Fruit fly (Drosophila melanogaster) whole organism, embryonic: ENCODE measurements around the gene mtsh.

ENCODE experiments used
- CG10147 ChIP-seq: fragments of 200-800 bp; sonication (Bioruptor generic); optimal IDR thresholded peaks from 2 replicates; lab custom pipeline; 2019; ENCODE audit warnings: missing biosample characterization, mild to moderate bottlenecking, missing genetic modification characterization, moderate library complexity
- CG10274 ChIP-seq: fragments of 200-800 bp; sonication (Bioruptor generic); optimal IDR thresholded peaks from 3 replicates; lab custom pipeline; 2017; ENCODE audit warnings: missing biosample characterization, mild to moderate bottlenecking, missing genetic modification characterization
- CG10654 ChIP-seq: fragments of 200-800 bp; sonication (Bioruptor generic); optimal IDR thresholded peaks from 2 replicates; lab custom pipeline; 2016; ENCODE audit warnings: missing biosample characterization, missing genetic modification characterization
- CG11085 ChIP-seq: fragments of 200-800 bp; sonication (Bioruptor generic); IDR thresholded peaks from 2 replicates; pipeline ENCODE4 v1.3.6; 2022; ENCODE audit warnings: missing biosample characterization, missing genetic modification characterization
- CG11560 ChIP-seq: fragments of 200-800 bp; sonication (Bioruptor generic); IDR thresholded peaks from 3 replicates; pipeline ENCODE4 v1.3.6; 2022; ENCODE audit warnings: missing biosample characterization, missing genetic modification characterization
- CG1233 ChIP-seq: fragments of 200-800 bp; sonication (Bioruptor generic); optimal IDR thresholded peaks from 4 replicates; lab custom pipeline; 2018; ENCODE audit warnings: missing biosample characterization, mild to moderate bottlenecking, missing genetic modification characterization
- CG13624 ChIP-seq: fragments of 200-800 bp; sonication (Bioruptor generic); optimal IDR thresholded peaks from 2 replicates; lab custom pipeline; 2016; ENCODE audit warnings: missing biosample characterization, missing genetic modification characterization
- CG13894 ChIP-seq: fragments of 200-800 bp; sonication (Bioruptor generic); optimal IDR thresholded peaks from 3 replicates; lab custom pipeline; 2018; ENCODE audit warnings: missing biosample characterization, mild to moderate bottlenecking, missing genetic modification characterization, moderate library complexity
- CG15073 ChIP-seq: fragments of 200-800 bp; sonication (Bioruptor generic); optimal IDR thresholded peaks from 2 replicates; lab custom pipeline; 2016; ENCODE audit warnings: missing biosample characterization, missing genetic modification characterization
- CG17829 ChIP-seq: fragments of 200-800 bp; optimal IDR thresholded peaks from 2 replicates; lab custom pipeline; 2019; ENCODE audit warnings: missing biosample characterization, mild to moderate bottlenecking, missing genetic modification characterization, moderate library complexity
- CG18476 ChIP-seq: fragments of 200-800 bp; sonication (Bioruptor generic); optimal IDR thresholded peaks from 2 replicates; lab custom pipeline; 2016; ENCODE audit warnings: missing biosample characterization, mild to moderate bottlenecking, missing genetic modification characterization
- CG30403 ChIP-seq: fragments of 200-800 bp; sonication (Bioruptor generic); optimal IDR thresholded peaks from 3 replicates; lab custom pipeline; 2016; ENCODE audit warnings: missing biosample characterization, missing genetic modification characterization
- CG3407 ChIP-seq: fragments of 200-800 bp; sonication (Bioruptor generic); optimal IDR thresholded peaks from 2 replicates; lab custom pipeline; 2018; ENCODE audit warnings: missing biosample characterization, mild to moderate bottlenecking, missing genetic modification characterization
- CG4404 ChIP-seq: fragments of 200-800 bp; sonication (Bioruptor generic); IDR thresholded peaks from 2 replicates; pipeline ENCODE4 v1.3.6; 2022; ENCODE audit warnings: missing biosample characterization, missing genetic modification characterization
- CG4424 ChIP-seq: fragments of 200-800 bp; sonication (Bioruptor generic); optimal IDR thresholded peaks from 3 replicates; lab custom pipeline; 2016; ENCODE audit warnings: missing biosample characterization, missing genetic modification characterization
- CG6175 ChIP-seq: fragments of 200-800 bp; sonication (Bioruptor generic); IDR thresholded peaks from 3 replicates; pipeline ENCODE4 v1.3.6; 2022; ENCODE audit warnings: missing biosample characterization, missing genetic modification characterization
- CG7556 ChIP-seq: fragments of 200-800 bp; sonication (Bioruptor generic); optimal IDR thresholded peaks from 2 replicates; lab custom pipeline; 2017; ENCODE audit warnings: missing biosample characterization, mild to moderate bottlenecking, missing genetic modification characterization
- CG8944 ChIP-seq: fragments of 200-800 bp; sonication (Bioruptor generic); optimal IDR thresholded peaks from 3 replicates; lab custom pipeline; 2016; ENCODE audit warnings: missing biosample characterization, missing genetic modification characterization
- D19B ChIP-seq: fragments of 200-800 bp; sonication (Bioruptor generic); optimal IDR thresholded peaks from 2 replicates; lab custom pipeline; 2017; ENCODE audit warnings: missing biosample characterization, mild to moderate bottlenecking, missing genetic modification characterization
- Dad ChIP-seq: fragments of 200-800 bp; sonication (Bioruptor generic); optimal IDR thresholded peaks from 3 replicates; lab custom pipeline; 2016; ENCODE audit warnings: missing biosample characterization, missing genetic modification characterization
- Doc2 ChIP-seq: fragments of 200-800 bp; sonication (Bioruptor generic); IDR thresholded peaks from 2 replicates; pipeline ENCODE4 v1.3.6; 2022; ENCODE audit warnings: missing biosample characterization, missing genetic modification characterization
- Dref ChIP-seq: fragments of 200-800 bp; sonication (Bioruptor generic); IDR thresholded peaks from 2 replicates; pipeline ENCODE4 v1.3.6; 2022; ENCODE audit warnings: missing biosample characterization, missing genetic modification characterization
- Hr78 ChIP-seq, 2 experiments: fragments of 200-800 bp in 1 of 2; fragments of >200 bp in 1 of 2; sonication (Bioruptor generic) in 1 of 2; optimal IDR thresholded peaks; 2 replicates each; lab custom pipeline; 2017 to 2019; ENCODE audit warnings: missing biosample characterization in 2 of 2, missing genetic modification characterization in 2 of 2, mild to moderate bottlenecking in 1 of 2, moderate library complexity in 1 of 2
- Hsf ChIP-seq: fragments of 200-800 bp; sonication (Bioruptor generic); optimal IDR thresholded peaks from 3 replicates; lab custom pipeline; 2016; ENCODE audit warnings: missing biosample characterization, missing genetic modification characterization
- Kr ChIP-seq: fragments of 200-800 bp; sonication (Bioruptor generic); optimal IDR thresholded peaks from 2 replicates; lab custom pipeline; 2017; ENCODE audit warnings: missing biosample characterization, mild to moderate bottlenecking, missing genetic modification characterization
- MESR4 ChIP-seq: fragments of 200-800 bp; sonication (Bioruptor generic); optimal IDR thresholded peaks from 2 replicates; lab custom pipeline; 2018; ENCODE audit warnings: missing biosample characterization, mild to moderate bottlenecking, missing genetic modification characterization, moderate library complexity
- Oaz ChIP-seq: fragments of 200-800 bp; sonication (Bioruptor generic); IDR thresholded peaks from 2 replicates; pipeline ENCODE4 v1.3.6; 2022; ENCODE audit warnings: missing biosample characterization, missing genetic modification characterization
- Optix ChIP-seq: fragments of 200-800 bp; sonication (Bioruptor generic); IDR thresholded peaks from 3 replicates; pipeline ENCODE4 v1.3.6; 2022; ENCODE audit warnings: missing biosample characterization, missing genetic modification characterization
- Ravus ChIP-seq: fragments of 200-800 bp; sonication (Bioruptor generic); IDR thresholded peaks from 2 replicates; pipeline ENCODE4 v1.3.6; 2022; ENCODE audit warnings: missing biosample characterization, missing genetic modification characterization
- Side ChIP-seq: fragments of 200-800 bp; sonication (Bioruptor generic); optimal IDR thresholded peaks from 2 replicates; lab custom pipeline; 2016; ENCODE audit warnings: missing biosample characterization, missing genetic modification characterization
- Sox100B ChIP-seq: fragments of 200-800 bp; sonication (Bioruptor generic); optimal IDR thresholded peaks from 3 replicates; lab custom pipeline; 2018; ENCODE audit warnings: missing biosample characterization, mild to moderate bottlenecking, missing genetic modification characterization
- TFAM ChIP-seq: fragments of 200-800 bp; sonication (Bioruptor generic); optimal IDR thresholded peaks from 2 replicates; lab custom pipeline; 2017; ENCODE audit warnings: missing biosample characterization, missing genetic modification characterization, inconsistent platforms
- Xbp1 ChIP-seq: fragments of 200-800 bp; sonication (Bioruptor generic); optimal IDR thresholded peaks from 3 replicates; lab custom pipeline; 2016; ENCODE audit warnings: missing biosample characterization, mild to moderate bottlenecking, missing genetic modification characterization
- ara ChIP-seq: fragments of 200-800 bp; sonication (Bioruptor generic); IDR thresholded peaks from 2 replicates; pipeline ENCODE4 v1.3.6; 2022; ENCODE audit warnings: missing biosample characterization, missing genetic modification characterization
- br ChIP-seq: fragments of >200 bp; optimal IDR thresholded peaks from 2 replicates; lab custom pipeline; 2017
- chm ChIP-seq: fragments of 200-800 bp; sonication (Bioruptor generic); IDR thresholded peaks from 2 replicates; pipeline ENCODE4 v1.3.6; 2022; ENCODE audit warnings: missing biosample characterization, missing genetic modification characterization
- dan ChIP-seq: fragments of 200-800 bp; sonication (Bioruptor generic); IDR thresholded peaks from 2 replicates; pipeline ENCODE4 v1.3.6; 2022; ENCODE audit warnings: missing biosample characterization, missing genetic modification characterization
- fd96Cb ChIP-seq: fragments of 200-800 bp; sonication (Bioruptor generic); optimal IDR thresholded peaks from 2 replicates; lab custom pipeline; 2018; ENCODE audit warnings: missing biosample characterization, mild to moderate bottlenecking, missing genetic modification characterization, moderate library complexity
- grau ChIP-seq: fragments of 200-800 bp; optimal IDR thresholded peaks from 3 replicates; lab custom pipeline; 2019; ENCODE audit warnings: missing biosample characterization, mild to moderate bottlenecking, missing genetic modification characterization, moderate library complexity
- ham ChIP-seq: fragments of 200-800 bp; sonication (Bioruptor generic); IDR thresholded peaks from 2 replicates; pipeline ENCODE4 v1.3.6; 2022; ENCODE audit warnings: missing biosample characterization, missing genetic modification characterization
- insv ChIP-seq, 2 experiments: fragments of 200-800 bp; sonication (Bioruptor generic); optimal IDR thresholded peaks; 3 replicates each; lab custom pipeline; 2016 to 2018; ENCODE audit warnings: missing biosample characterization in 2 of 2, missing genetic modification characterization in 2 of 2
- kay ChIP-seq: fragments of 200-800 bp; sonication (Bioruptor generic); optimal IDR thresholded peaks from 2 replicates; lab custom pipeline; 2016; ENCODE audit warnings: missing biosample characterization, missing genetic modification characterization
- nau ChIP-seq: fragments of 200-800 bp; sonication (Bioruptor generic); optimal IDR thresholded peaks from 3 replicates; lab custom pipeline; 2017; ENCODE audit warnings: missing biosample characterization, mild to moderate bottlenecking, missing genetic modification characterization, missing genetic modification reagents
- otp ChIP-seq: fragments of 200-800 bp; sonication (Bioruptor generic); IDR thresholded peaks from 3 replicates; pipeline ENCODE4, ENCODE4 v1.3.6; 2022; ENCODE audit warnings: missing biosample characterization, missing genetic modification characterization
- peb ChIP-seq: fragments of 200-800 bp; sonication (Bioruptor generic); IDR thresholded peaks from 2 replicates; pipeline ENCODE4 v1.3.6; 2022; ENCODE audit warnings: missing biosample characterization, missing genetic modification characterization
- phol ChIP-seq: fragments of 200-800 bp; sonication (Bioruptor generic); optimal IDR thresholded peaks from 3 replicates; lab custom pipeline; 2018; ENCODE audit warnings: missing biosample characterization, mild to moderate bottlenecking, missing genetic modification characterization, moderate library complexity
- pita ChIP-seq: fragments of 200-800 bp; sonication (Bioruptor generic); optimal IDR thresholded peaks from 2 replicates; lab custom pipeline; 2017; ENCODE audit warnings: missing biosample characterization, mild to moderate bottlenecking, missing genetic modification characterization
- psq ChIP-seq: fragments of 200-800 bp; sonication (Bioruptor generic); optimal IDR thresholded peaks from 2 replicates; lab custom pipeline; 2017; ENCODE audit warnings: missing biosample characterization, missing genetic modification characterization
- ranshi ChIP-seq: fragments of 200-800 bp; sonication (Bioruptor generic); IDR thresholded peaks from 2 replicates; pipeline ENCODE4 v1.3.6; 2022; ENCODE audit warnings: missing biosample characterization, missing genetic modification characterization
- schlank ChIP-seq: fragments of 200-800 bp; sonication (Bioruptor generic); optimal IDR thresholded peaks from 2 replicates; lab custom pipeline; 2018; ENCODE audit warnings: missing biosample characterization, mild to moderate bottlenecking, missing genetic modification characterization
- seq ChIP-seq: fragments of 200-800 bp; sonication (Bioruptor generic); IDR thresholded peaks from 2 replicates; pipeline ENCODE4 v1.3.6; 2022; ENCODE audit warnings: missing biosample characterization, missing genetic modification characterization
- stc ChIP-seq: fragments of 200-800 bp; sonication (Bioruptor generic); IDR thresholded peaks from 2 replicates; pipeline ENCODE4 v1.3.6; 2022; ENCODE audit warnings: missing biosample characterization, missing genetic modification characterization
- twi ChIP-seq: fragments of 200-800 bp; optimal IDR thresholded peaks from 2 replicates; lab custom pipeline; 2019; ENCODE audit warnings: missing biosample characterization, mild to moderate bottlenecking, missing genetic modification characterization, moderate library complexity
- wek ChIP-seq: fragments of 200-800 bp; sonication (Bioruptor generic); optimal IDR thresholded peaks from 3 replicates; lab custom pipeline; 2018; ENCODE audit warnings: missing biosample characterization, mild to moderate bottlenecking, missing genetic modification characterization, moderate library complexity
- wor ChIP-seq: fragments of 200-800 bp; sonication (Bioruptor generic); IDR thresholded peaks from 2 replicates; pipeline ENCODE4 v1.3.6; 2022; ENCODE audit warnings: missing biosample characterization, missing genetic modification characterization

Gene mtsh

dm6 chr2L:8290653-8291233 is 29.0 kb downstream of the mtsh start (continued):
- TF ChIP-seq CG10274 (no peak), Ravus (GFP tag; lab: Robert Waterston, UW) (no peak), Hsf (GFP tag; lab: Kevin White, UChicago) (peak; percentile 16), CG4424 (GFP tag; lab: Kevin White, UChicago) (peak; percentile 9), CG13624 (GFP tag; lab: Kevin White, UChicago) (no peak), peb (no peak), nau (no peak), br (lab: Kevin White, UChicago) (no peak), Oaz (GFP tag; lab: Robert Waterston, UW) (no peak), CG17829 (peak; percentile 7), CG18476 (GFP tag; lab: Kevin White, UChicago) (no peak), Kr (GFP tag; lab: Kevin White, UChicago) (no peak), grau (tag; lab: Kevin White, UChicago) (peak; percentile 76), ranshi (GFP tag; lab: Robert Waterston, UW) (0 out of 2 replicates have a peak, but pooled peaks have one; percentile 28), Doc2 (no peak), CG10147 (GFP tag; lab: Kevin White, UChicago) (no peak), CG10654 (no peak), ham (GFP tag; lab: Robert Waterston, UW) (no peak), CG13894 (no peak), pita (no peak), Optix (GFP tag; lab: Robert Waterston, UW) (peak; percentile 26; the same call in 1 of the 3 replicates), CG11560 (tag; lab: Robert Waterston, UW) (no peak), CG15073 (GFP tag; lab: Kevin White, UChicago) (no peak), phol (tag; lab: Kevin White, UChicago) (peak; percentile 27), MESR4 (GFP tag; lab: Kevin White, UChicago) (no peak), CG6175 (GFP tag; lab: Robert Waterston, UW) (no peak), CG8944 (GFP tag; lab: Kevin White, UChicago) (no peak), wor (GFP tag; lab: Robert Waterston, UW) (no peak), Xbp1 (peak; percentile 15), Side (no peak), kay (GFP tag; lab: Kevin White, UChicago) (no peak), Dad (GFP tag; lab: Kevin White, UChicago) (no peak), CG3407 (GFP tag; lab: Kevin White, UChicago) (no peak), fd96Cb (tag; lab: Kevin White, UChicago) (peak; percentile 9), psq (GFP tag; lab: Kevin White, UChicago) (no peak), seq (no peak), Dref (GFP tag; lab: Robert Waterston, UW) (no peak), CG11085 (GFP tag; lab: Robert Waterston, UW) (no peak), CG7556 (no peak), CG4404 (GFP tag; lab: Robert Waterston, UW) (no peak)

DNA sequence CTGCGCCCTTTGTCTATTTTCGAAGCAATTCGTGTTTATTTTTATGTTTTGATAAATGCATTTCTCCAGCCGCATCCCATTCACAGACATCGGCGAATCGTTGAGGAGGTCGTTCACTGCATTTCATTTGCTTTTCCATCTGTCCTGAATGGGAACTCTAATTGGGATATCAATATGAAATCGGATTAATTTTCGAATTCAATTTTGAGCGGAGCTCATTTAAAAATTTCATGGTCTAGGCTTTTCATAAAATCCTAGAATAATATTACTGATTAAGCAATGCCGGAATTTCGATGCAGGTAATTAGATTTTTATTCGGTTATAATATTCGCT is 29.6 kb downstream of the mtsh start:
- no peak for TF ChIP-seq chm
- no peak for TF ChIP-seq CG1233 (GFP tag; lab: Kevin White, UChicago)
- peak; percentile 5 for TF ChIP-seq twi (tag; lab: Kevin White, UChicago)
- TF ChIP-seq Sox100B: no peak
- no peak for TF ChIP-seq wek (GFP tag; lab: Kevin White, UChicago)
- no peak for TF ChIP-seq Hr78 (GFP tag; optimal IDR thresholded peaks at IDR 0.05; lab: Kevin White, UChicago)
- TF ChIP-seq D19B (GFP tag; lab: Kevin White, UChicago): no peak
- TF ChIP-seq insv (GFP tag; optimal IDR thresholded peaks at IDR 0.05; lab: Kevin White, UChicago): peak in 1 of 2 experiments; percentile 89
- TF ChIP-seq dan: no peak
- TF ChIP-seq CG30403 (GFP tag; lab: Kevin White, UChicago): no peak
- TF ChIP-seq stc (GFP tag; lab: Robert Waterston, UW): no peak
- no peak for TF ChIP-seq otp (GFP tag; lab: Robert Waterston, UW)
- no peak for TF ChIP-seq TFAM
- no peak for TF ChIP-seq schlank (tag; lab: Kevin White, UChicago)
- no peak for TF ChIP-seq ara (GFP tag; lab: Robert Waterston, UW)
